Fruit fly (Drosophila melanogaster) whole organism, prepupa: Measurements from ENCODE around the gene smid.

Source experiments
- CG11902 ChIP-seq: fragments of 200-800 bp; sonication (Bioruptor generic); optimal IDR thresholded peaks from 3 replicates; lab custom pipeline; 2016; ENCODE audit warnings: missing biosample characterization, missing genetic modification characterization
- Eip78C ChIP-seq: fragments of 200-800 bp; sonication (Bioruptor generic); peaks from one replicate; lab custom pipeline; 2016; ENCODE audit warnings: missing biosample characterization, missing genetic modification characterization
- Gug ChIP-seq: fragments of 200-800 bp; sonication (Bioruptor generic); IDR thresholded peaks from 2 replicates; pipeline ENCODE4 v1.3.6; 2022; ENCODE audit warnings: missing biosample characterization, missing genetic modification characterization
- Met ChIP-seq: fragments of 200-800 bp; sonication (Bioruptor generic); optimal IDR thresholded peaks from 3 replicates; lab custom pipeline; 2016; ENCODE audit warnings: missing biosample characterization, missing genetic modification characterization
- dac ChIP-seq: fragments of 200-800 bp; sonication (Bioruptor generic); optimal IDR thresholded peaks from 2 replicates; lab custom pipeline; 2017; ENCODE audit warnings: missing biosample characterization, mild to moderate bottlenecking, missing genetic modification characterization
- topi ChIP-seq: fragments of 200-800 bp; sonication (Bioruptor generic); optimal IDR thresholded peaks from 3 replicates; lab custom pipeline; 2016; ENCODE audit warnings: missing biosample characterization, missing genetic modification characterization

- peak; percentile 56 for TF ChIP-seq topi (GFP tag; lab: Kevin White, UChicago)
- no peak for TF ChIP-seq Met (GFP tag; lab: Kevin White, UChicago)
- TF ChIP-seq dac, result no peak
- peak; percentile 83 for TF ChIP-seq Eip78C (GFP tag; lab: Kevin White, UChicago)
- TF ChIP-seq Gug (GFP tag; lab: Robert Waterston, UW), result no peak
- no peak for TF ChIP-seq CG11902 (GFP tag; lab: Kevin White, UChicago)
These were observed 36.4 kb upstream of the smid start, which contains the start of gene Cln7 for dm6 chr3L:7344965-7345427.
